Fruit fly (Drosophila melanogaster) whole organism, embryonic: ENCODE results near the gene CG7991.

Experiments
- Aef1 ChIP-seq: fragments of 200-800 bp; sonication (Bioruptor generic); IDR thresholded peaks from 3 replicates; pipeline ENCODE4 v1.3.6; 2022; ENCODE audit warnings: missing biosample characterization, missing genetic modification characterization
- Atf6 ChIP-seq: fragments of 200-800 bp; sonication (Bioruptor generic); IDR thresholded peaks from 2 replicates; pipeline ENCODE4 v1.3.6; 2022; ENCODE audit warnings: missing biosample characterization, missing genetic modification characterization
- CG11093 ChIP-seq: fragments of 200-800 bp; sonication (Bioruptor generic); IDR thresholded peaks from 3 replicates; pipeline ENCODE4 v1.3.6; 2022; ENCODE audit warnings: missing biosample characterization, missing genetic modification characterization
- CG14441 ChIP-seq: fragments of 200-800 bp; sonication (Bioruptor generic); IDR thresholded peaks from 2 replicates; pipeline ENCODE4 v1.3.6; 2022; ENCODE audit warnings: missing biosample characterization, missing genetic modification characterization
- CG3163 ChIP-seq: fragments of 200-800 bp; sonication (Bioruptor generic); optimal IDR thresholded peaks from 3 replicates; lab custom pipeline; 2016; ENCODE audit warnings: missing biosample characterization, missing genetic modification characterization
- CG3407 ChIP-seq: fragments of 200-800 bp; sonication (Bioruptor generic); optimal IDR thresholded peaks from 2 replicates; lab custom pipeline; 2018; ENCODE audit warnings: missing biosample characterization, mild to moderate bottlenecking, missing genetic modification characterization
- CG3995 ChIP-seq: fragments of 200-800 bp; sonication (Bioruptor generic); optimal IDR thresholded peaks from 3 replicates; lab custom pipeline; 2016; ENCODE audit warnings: missing biosample characterization, missing genetic modification characterization
- CG4282 ChIP-seq: fragments of 200-800 bp; sonication (Bioruptor generic); optimal IDR thresholded peaks from 2 replicates; lab custom pipeline; 2016; ENCODE audit warnings: missing biosample characterization, missing genetic modification characterization
- CG4360 ChIP-seq: fragments of 200-800 bp; sonication (Bioruptor generic); IDR thresholded peaks from 2 replicates; pipeline ENCODE4 v1.3.6; 2022; ENCODE audit warnings: missing biosample characterization, missing genetic modification characterization
- CG43689 ChIP-seq: fragments of 200-800 bp; sonication (Bioruptor generic); IDR thresholded peaks from 2 replicates; pipeline ENCODE4 v1.3.6; 2022; ENCODE audit warnings: missing biosample characterization, missing genetic modification characterization
- CG4404 ChIP-seq: fragments of 200-800 bp; sonication (Bioruptor generic); IDR thresholded peaks from 2 replicates; pipeline ENCODE4 v1.3.6; 2022; ENCODE audit warnings: missing biosample characterization, missing genetic modification characterization
- CG4730 ChIP-seq: fragments of 200-800 bp; sonication (Bioruptor generic); IDR thresholded peaks from 2 replicates; pipeline ENCODE4 v1.3.6; 2022; ENCODE audit warnings: missing biosample characterization, missing genetic modification characterization
- CG6654 ChIP-seq: fragments of 200-800 bp; sonication (Bioruptor generic); optimal IDR thresholded peaks from 2 replicates; lab custom pipeline; 2017; ENCODE audit warnings: missing biosample characterization, mild to moderate bottlenecking, missing genetic modification characterization
- CG7372 ChIP-seq: fragments of 200-800 bp; sonication (Bioruptor generic); IDR thresholded peaks from 2 replicates; pipeline ENCODE4 v1.3.6; 2022; ENCODE audit warnings: missing biosample characterization, missing genetic modification characterization
- CG9215 ChIP-seq: fragments of 200-800 bp; sonication (Bioruptor generic); IDR thresholded peaks from 2 replicates; pipeline ENCODE4 v1.3.6; 2022; ENCODE audit warnings: missing biosample characterization, missing genetic modification characterization
- CG9797 ChIP-seq: fragments of 200-800 bp; sonication (Bioruptor generic); optimal IDR thresholded peaks from 3 replicates; lab custom pipeline; 2018; ENCODE audit warnings: missing biosample characterization, mild to moderate bottlenecking, missing genetic modification characterization
- D19B ChIP-seq: fragments of 200-800 bp; sonication (Bioruptor generic); optimal IDR thresholded peaks from 2 replicates; lab custom pipeline; 2017; ENCODE audit warnings: missing biosample characterization, mild to moderate bottlenecking, missing genetic modification characterization
- Deaf1 ChIP-seq: fragments of 200-800 bp; optimal IDR thresholded peaks from 3 replicates; lab custom pipeline; 2019; ENCODE audit warnings: missing biosample characterization, mild to moderate bottlenecking, missing genetic modification characterization, moderate library complexity
- E2f1 ChIP-seq: fragments of 200-800 bp; sonication (Bioruptor generic); IDR thresholded peaks from 2 replicates; pipeline ENCODE4 v1.3.6; 2022; ENCODE audit warnings: missing biosample characterization, missing genetic modification characterization
- E2f2 ChIP-seq: fragments of 200-800 bp; sonication (Bioruptor generic); IDR thresholded peaks from 2 replicates; pipeline ENCODE4 v1.3.6; 2022; ENCODE audit warnings: missing biosample characterization, missing genetic modification characterization
- Elba2 ChIP-seq: fragments of 200-800 bp; sonication (Bioruptor generic); optimal IDR thresholded peaks from 3 replicates; lab custom pipeline; 2016; ENCODE audit warnings: missing biosample characterization, missing genetic modification characterization
- Fer1 ChIP-seq: fragments of 200-800 bp; sonication (Bioruptor generic); optimal IDR thresholded peaks from 2 replicates; lab custom pipeline; 2017; ENCODE audit warnings: missing biosample characterization, mild to moderate bottlenecking, missing genetic modification characterization
- Fer3 ChIP-seq: fragments of 200-800 bp; sonication (Bioruptor generic); optimal IDR thresholded peaks from 2 replicates; lab custom pipeline; 2018; ENCODE audit warnings: missing biosample characterization, mild to moderate bottlenecking, missing genetic modification characterization, moderate library complexity
- NFAT ChIP-seq: fragments of 200-800 bp; sonication (Bioruptor generic); IDR thresholded peaks from 2 replicates; pipeline ENCODE4 v1.3.6; 2022; ENCODE audit warnings: missing biosample characterization, missing genetic modification characterization
- Neu2 ChIP-seq: fragments of 200-800 bp; sonication (Bioruptor generic); optimal IDR thresholded peaks from 3 replicates; lab custom pipeline; 2016; ENCODE audit warnings: missing biosample characterization, missing genetic modification characterization, borderline replicate concordance
- Nf-YC ChIP-seq: fragments of 200-800 bp; optimal IDR thresholded peaks from 3 replicates; lab custom pipeline; 2019; ENCODE audit warnings: missing biosample characterization, mild to moderate bottlenecking, missing genetic modification characterization, moderate library complexity
- Ravus ChIP-seq: fragments of 200-800 bp; sonication (Bioruptor generic); IDR thresholded peaks from 2 replicates; pipeline ENCODE4 v1.3.6; 2022; ENCODE audit warnings: missing biosample characterization, missing genetic modification characterization
- Rfx ChIP-seq: fragments of 200-800 bp; sonication (Bioruptor generic); IDR thresholded peaks from 2 replicates; pipeline ENCODE4 v1.3.6; 2022; ENCODE audit warnings: missing biosample characterization, missing genetic modification characterization
- al ChIP-seq: fragments of 200-800 bp; sonication (Bioruptor generic); IDR thresholded peaks from 2 replicates; pipeline ENCODE4 v1.3.6; 2022; ENCODE audit warnings: missing biosample characterization, missing genetic modification characterization
- bcd ChIP-seq: fragments of 200-800 bp; sonication (Bioruptor generic); optimal IDR thresholded peaks from 2 replicates; lab custom pipeline; 2017; ENCODE audit warnings: missing biosample characterization, mild to moderate bottlenecking, missing genetic modification characterization
- bsh ChIP-seq, 2 experiments: fragments of 200-800 bp; sonication (Bioruptor generic); optimal IDR thresholded peaks; 2 replicates each; lab custom pipeline; 2017 to 2018; ENCODE audit warnings: mild to moderate bottlenecking in 2 of 2, missing biosample characterization in 2 of 2, missing genetic modification characterization in 2 of 2, moderate library complexity in 1 of 2
- caup ChIP-seq: fragments of 200-800 bp; sonication (Bioruptor generic); optimal IDR thresholded peaks from 3 replicates; lab custom pipeline; 2017; ENCODE audit warnings: missing biosample characterization, mild to moderate bottlenecking, missing genetic modification characterization, moderate library complexity; ENCODE audit not compliant: severe bottlenecking
- chif ChIP-seq, 2 experiments: fragments of 200-800 bp; sonication (Bioruptor generic); optimal IDR thresholded peaks; 3 replicates each; lab custom pipeline; 2016; ENCODE audit warnings: missing biosample characterization in 2 of 2, missing genetic modification characterization in 2 of 2
- chn ChIP-seq: fragments of 200-800 bp; sonication (Bioruptor generic); optimal IDR thresholded peaks from 2 replicates; lab custom pipeline; 2016; ENCODE audit warnings: missing biosample characterization, missing genetic modification characterization
- cwo ChIP-seq: fragments of 200-800 bp; sonication (Bioruptor generic); optimal IDR thresholded peaks from 3 replicates; lab custom pipeline; 2017; ENCODE audit warnings: missing biosample characterization, missing genetic modification characterization, mild to moderate bottlenecking, moderate library complexity, missing genetic modification reagents
- dmrt11E ChIP-seq: fragments of 200-800 bp; sonication (Bioruptor generic); optimal IDR thresholded peaks from 3 replicates; lab custom pipeline; 2018; ENCODE audit warnings: missing biosample characterization, mild to moderate bottlenecking, missing genetic modification characterization, moderate library complexity
- gfzf ChIP-seq: fragments of 200-800 bp; sonication (Bioruptor generic); optimal IDR thresholded peaks from 2 replicates; lab custom pipeline; 2016; ENCODE audit warnings: missing biosample characterization, mild to moderate bottlenecking, missing genetic modification characterization, moderate library complexity
- ham ChIP-seq: fragments of 200-800 bp; sonication (Bioruptor generic); IDR thresholded peaks from 2 replicates; pipeline ENCODE4 v1.3.6; 2022; ENCODE audit warnings: missing biosample characterization, missing genetic modification characterization
- hkb ChIP-seq, 2 experiments: fragments of 200-800 bp in 1 of 2; fragments of >200 bp in 1 of 2; sonication (Bioruptor generic) in 1 of 2; IDR thresholded peaks in 1 of 2; optimal IDR thresholded peaks in 1 of 2; 2 replicates each; pipeline versions ENCODE4 v1.3.6 to Lab custom; 2017 to 2022; ENCODE audit warnings: missing biosample characterization in 1 of 2, missing genetic modification characterization in 1 of 2
- insv ChIP-seq, 2 experiments: fragments of 200-800 bp; sonication (Bioruptor generic); optimal IDR thresholded peaks; 3 replicates each; lab custom pipeline; 2016 to 2018; ENCODE audit warnings: missing biosample characterization in 2 of 2, missing genetic modification characterization in 2 of 2
- phol ChIP-seq: fragments of 200-800 bp; sonication (Bioruptor generic); optimal IDR thresholded peaks from 3 replicates; lab custom pipeline; 2018; ENCODE audit warnings: missing biosample characterization, mild to moderate bottlenecking, missing genetic modification characterization, moderate library complexity
- pzg ChIP-seq: fragments of 200-800 bp; sonication (Bioruptor generic); optimal IDR thresholded peaks from 3 replicates; lab custom pipeline; 2018; ENCODE audit warnings: missing biosample characterization, mild to moderate bottlenecking, missing genetic modification characterization, moderate library complexity
- row ChIP-seq: fragments of 200-800 bp; sonication (Bioruptor generic); IDR thresholded peaks from 3 replicates; pipeline ENCODE4 v1.3.6; 2022; ENCODE audit warnings: missing biosample characterization, missing genetic modification characterization
- sd ChIP-seq: fragments of 200-800 bp; sonication (Bioruptor generic); optimal IDR thresholded peaks from 3 replicates; lab custom pipeline; 2018; ENCODE audit warnings: missing biosample characterization, mild to moderate bottlenecking, missing genetic modification characterization, moderate library complexity
- slou ChIP-seq: fragments of 200-800 bp; sonication (Bioruptor generic); optimal IDR thresholded peaks from 3 replicates; lab custom pipeline; 2016; ENCODE audit warnings: missing biosample characterization, missing genetic modification characterization
- stc ChIP-seq: fragments of 200-800 bp; sonication (Bioruptor generic); IDR thresholded peaks from 2 replicates; pipeline ENCODE4 v1.3.6; 2022; ENCODE audit warnings: missing biosample characterization, missing genetic modification characterization
- stwl ChIP-seq: fragments of 200-800 bp; sonication (Bioruptor generic); optimal IDR thresholded peaks from 3 replicates; lab custom pipeline; 2018; ENCODE audit warnings: missing biosample characterization, mild to moderate bottlenecking, missing genetic modification characterization, moderate library complexity
- tin ChIP-seq: fragments of 200-800 bp; sonication (Bioruptor generic); optimal IDR thresholded peaks from 3 replicates; lab custom pipeline; 2016; ENCODE audit warnings: missing biosample characterization, missing genetic modification characterization
- wdn ChIP-seq: fragments of 200-800 bp; sonication (Bioruptor generic); IDR thresholded peaks from 2 replicates; pipeline ENCODE4 v1.3.6; 2022; ENCODE audit warnings: missing biosample characterization, missing genetic modification characterization

CG7991 gene

DNA sequence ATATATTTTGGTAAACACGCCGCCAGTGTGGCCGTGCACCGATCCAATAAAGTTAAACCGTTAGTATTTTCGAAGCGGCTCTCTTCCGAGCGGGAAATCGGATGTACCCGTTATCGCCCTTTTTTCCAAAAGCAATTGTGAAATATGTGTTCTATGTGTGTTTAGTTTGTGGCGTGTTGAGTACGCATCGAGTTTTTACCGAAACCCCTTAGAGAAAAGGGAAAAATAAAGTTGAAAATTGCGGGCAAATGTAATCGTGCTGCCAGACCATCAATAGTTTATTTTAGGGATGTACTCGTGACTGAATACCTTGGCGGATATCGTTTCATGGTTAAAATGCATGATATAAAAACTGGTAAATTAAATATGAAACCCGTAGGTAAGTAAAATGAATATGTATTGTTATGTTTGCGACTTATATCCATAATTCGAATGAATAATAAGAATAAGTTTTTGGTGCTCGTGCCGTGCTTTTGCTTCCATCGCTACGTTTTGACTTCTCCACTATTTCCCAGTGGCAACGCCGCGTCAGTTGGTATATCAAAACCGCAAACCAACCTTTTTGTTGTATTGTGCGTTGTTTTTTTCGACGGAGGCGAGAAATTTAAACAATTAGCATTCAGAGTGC lies 35.2 kb upstream of the CG7991 start, which contains the start of the genes Mettl2 and Bgb (continued):
- TF ChIP-seq CG4730 (peak; percentile 77), Atf6 (GFP tag; lab: Robert Waterston, UW) (peak; percentile 52; the same call in 1 of the 2 replicates), E2f1 (GFP tag; lab: Robert Waterston, UW) (peak; percentile 71), CG6654 (peak; percentile 16), CG14441 (GFP tag; lab: Robert Waterston, UW) (peak; percentile 81), CG43689 (GFP tag; lab: Robert Waterston, UW) (no peak), dmrt11E (tag; lab: Kevin White, UChicago) (peak; percentile 67), cwo (GFP tag; lab: Kevin White, UChicago) (peak; percentile 53), chif (GFP tag; optimal IDR thresholded peaks at IDR 0.05; lab: Kevin White, UChicago) (peak; percentile 70 to 84), D19B (peak; percentile 63), Aef1 (GFP tag; lab: Robert Waterston, UW) (peak; percentile 85), NFAT (GFP tag; lab: Robert Waterston, UW) (peak; percentile 64), tin (GFP tag; lab: Kevin White, UChicago) (peak; percentile 86), Nf-YC (tag; lab: Kevin White, UChicago) (peak; percentile 62), stc (0 out of 2 replicates have a peak, but pooled peaks have one; percentile 39), CG4404 (GFP tag; lab: Robert Waterston, UW) (peak; percentile 90), wdn (GFP tag; lab: Robert Waterston, UW) (peak; percentile 59; the same call in 1 of the 2 replicates), ham (GFP tag; lab: Robert Waterston, UW) (0 out of 2 replicates have a peak, but pooled peaks have one; percentile 31), Neu2 (GFP tag; lab: Kevin White, UChicago) (peak; percentile 43), slou (peak; percentile 63), hkb (optimal IDR thresholded peaks at IDR 0.05; lab: Kevin White, UChicago) (peak; percentile 64), hkb (GFP tag; IDR thresholded peaks at IDR 0.05; lab: Robert Waterston, UW) (peak; percentile 37; the same call in 1 of the 2 replicates), CG4282 (no peak), CG9215 (GFP tag; lab: Robert Waterston, UW) (peak; percentile 90), phol (tag; lab: Kevin White, UChicago) (peak; percentile 87), bsh (GFP tag; optimal IDR thresholded peaks at IDR 0.05; lab: Kevin White, UChicago) (peak in 1 of 2 experiments; percentile 67), Ravus (GFP tag; lab: Robert Waterston, UW) (no peak), Fer3 (peak; percentile 77), gfzf (peak; percentile 64), sd (no peak), Fer1 (GFP tag; lab: Kevin White, UChicago) (peak; percentile 58), CG9797 (peak; percentile 76), pzg (GFP tag; lab: Kevin White, UChicago) (peak; percentile 67), Rfx (peak; percentile 90), CG3995 (GFP tag; lab: Kevin White, UChicago) (peak; percentile 35), CG3163 (GFP tag; lab: Kevin White, UChicago) (peak; percentile 49), row (GFP tag; lab: Robert Waterston, UW) (peak; percentile 95), Deaf1 (tag; lab: Kevin White, UChicago) (peak; percentile 27), CG4360 (GFP tag; lab: Robert Waterston, UW) (peak; percentile 76), stwl (tag; lab: Kevin White, UChicago) (peak; percentile 42), bcd (GFP tag; lab: Kevin White, UChicago) (peak; percentile 75), E2f2 (GFP tag; lab: Robert Waterston, UW) (peak; percentile 80), chn (peak; percentile 78), CG3407 (GFP tag; lab: Kevin White, UChicago) (peak; percentile 18), CG11093 (GFP tag; lab: Robert Waterston, UW) (peak; percentile 49; the same call in 1 of the 3 replicates), caup (peak; percentile 53), Elba2 (GFP tag; lab: Kevin White, UChicago) (peak; percentile 23), CG7372 (GFP tag; lab: Robert Waterston, UW) (peak; percentile 83), al (GFP tag; lab: Robert Waterston, UW) (peak; percentile 88), insv (GFP tag; optimal IDR thresholded peaks at IDR 0.05; lab: Kevin White, UChicago) (no peak)
